Worm (Caenorhabditis elegans) whole organism, young adult: ENCODE measurements around the gene F23D12.4.

Experiments
- B0261.1 ChIP-seq: sonication (generic microtip); optimal IDR thresholded peaks from 2 replicates; lab custom pipeline; 2016; ENCODE audit warnings: mild to moderate bottlenecking, missing genetic modification characterization, moderate library complexity, missing compliant biosample characterization
- C06A6.2 ChIP-seq: fragments of 200-800 bp; sonication (Bioruptor generic); conservative IDR thresholded peaks from 2 replicates; pipeline ENCODE4 v1.3.6; 2022; ENCODE audit warnings: missing genetic modification characterization, missing compliant biosample characterization
- C17E4.6 ChIP-seq: fragments of 200-800 bp; sonication (Bioruptor generic); IDR thresholded peaks from 2 replicates; pipeline ENCODE4 v1.3.6; 2022; ENCODE audit warnings: missing genetic modification reagents, missing genetic modification characterization, missing compliant biosample characterization
- D2030.7 ChIP-seq: fragments of 200-800 bp; sonication (Bioruptor generic); IDR thresholded peaks from 2 replicates; pipeline ENCODE4 v1.3.6; 2022; ENCODE audit warnings: missing genetic modification reagents, missing genetic modification characterization, missing compliant biosample characterization
- F23B12.7 ChIP-seq: sonication (generic microtip); optimal IDR thresholded peaks from 2 replicates; lab custom pipeline; 2017; ENCODE audit warnings: missing genetic modification characterization, mild to moderate bottlenecking, missing compliant biosample characterization, antibody characterized with exemption, moderate library complexity; ENCODE audit not compliant: insufficient read depth
- F49E8.2 ChIP-seq: sonication (generic microtip); optimal IDR thresholded peaks from 3 replicates; lab custom pipeline; 2017; ENCODE audit warnings: missing genetic modification characterization, mild to moderate bottlenecking, missing compliant biosample characterization, antibody characterized with exemption, moderate library complexity; ENCODE audit not compliant: insufficient read depth
- Y56A3A.18 ChIP-seq: fragments of 200-800 bp; sonication (Bioruptor generic); IDR thresholded peaks from 2 replicates; pipeline ENCODE4 v1.3.6; 2022; ENCODE audit warnings: missing genetic modification reagents, missing genetic modification characterization, missing compliant biosample characterization
- Y95B8A.8 ChIP-seq: fragments of 200-800 bp; sonication (Bioruptor generic); IDR thresholded peaks from 2 replicates; pipeline ENCODE4 v1.3.6; 2022; ENCODE audit warnings: missing genetic modification reagents, missing genetic modification characterization, missing compliant biosample characterization
- ZK185.1 ChIP-seq: sonication (generic microtip); optimal IDR thresholded peaks from 2 replicates; lab custom pipeline; 2016; ENCODE audit warnings: mild to moderate bottlenecking, missing genetic modification characterization, missing compliant biosample characterization; ENCODE audit not compliant: poor library complexity, severe bottlenecking
- akir-1 ChIP-seq: fragments of 200-800 bp; sonication (Bioruptor generic); optimal IDR thresholded peaks from 2 replicates; lab custom pipeline; 2018; ENCODE audit warnings: mild to moderate bottlenecking, missing genetic modification characterization, moderate library complexity, missing compliant biosample characterization
- aptf-2 ChIP-seq: fragments of 200-800 bp; sonication (Bioruptor generic); conservative IDR thresholded peaks from 2 replicates; pipeline ENCODE4 v1.3.6; 2022; ENCODE audit warnings: missing genetic modification reagents, missing genetic modification characterization, missing compliant biosample characterization
- atf-7 ChIP-seq: sonication (generic microtip); optimal IDR thresholded peaks from 2 replicates; lab custom pipeline; 2017; ENCODE audit warnings: mild to moderate bottlenecking, missing genetic modification characterization, missing compliant biosample characterization
- attf-6 ChIP-seq: fragments of 200-800 bp; sonication (Bioruptor generic); IDR thresholded peaks from 2 replicates; pipeline ENCODE4 v1.3.6; 2022; ENCODE audit warnings: missing genetic modification reagents, missing genetic modification characterization, missing compliant biosample characterization
- cebp-2 ChIP-seq: fragments of 200-800 bp; sonication (Bioruptor generic); IDR thresholded peaks from 2 replicates; pipeline ENCODE4 v1.3.6; 2022; ENCODE audit warnings: missing genetic modification characterization, missing compliant biosample characterization
- ceh-27 ChIP-seq: fragments of 200-800 bp; sonication (Bioruptor generic); optimal IDR thresholded peaks from 2 replicates; lab custom pipeline; 2018; ENCODE audit warnings: mild to moderate bottlenecking, missing genetic modification characterization, moderate library complexity, missing compliant biosample characterization
- ceh-79 ChIP-seq: sonication (generic microtip); optimal IDR thresholded peaks from 2 replicates; lab custom pipeline; 2017; ENCODE audit warnings: mild to moderate bottlenecking, missing genetic modification characterization, missing compliant biosample characterization
- dpff-1 ChIP-seq: sonication (generic microtip); optimal IDR thresholded peaks from 2 replicates; lab custom pipeline; 2017; ENCODE audit warnings: mild to moderate bottlenecking, missing genetic modification characterization, missing compliant biosample characterization
- dpl-1 ChIP-seq: fragments of 150-350 bp; optimal IDR thresholded peaks from 2 replicates; lab custom pipeline; 2014; ENCODE audit warnings: missing biosample characterization, missing genetic modification reagents, missing genetic modification characterization
- egl-18 ChIP-seq: fragments of 200-800 bp; sonication (Bioruptor generic); IDR thresholded peaks from 2 replicates; pipeline ENCODE4 v1.3.6; 2022; ENCODE audit warnings: missing genetic modification reagents, missing genetic modification characterization, missing compliant biosample characterization
- egl-44 ChIP-seq: fragments of 200-800 bp; sonication (Bioruptor generic); IDR thresholded peaks from 2 replicates; pipeline ENCODE4 v1.3.6; 2022; ENCODE audit warnings: missing genetic modification reagents, missing genetic modification characterization, missing compliant biosample characterization
- ekl-4 ChIP-seq: fragments of 200-800 bp; sonication (Bioruptor generic); IDR thresholded peaks from 2 replicates; pipeline ENCODE4 v1.3.6; 2022; ENCODE audit warnings: missing genetic modification reagents, missing genetic modification characterization, missing compliant biosample characterization
- hlh-12 ChIP-seq: sonication (generic microtip); optimal IDR thresholded peaks from 2 replicates; lab custom pipeline; 2016; ENCODE audit warnings: missing genetic modification characterization, missing compliant biosample characterization
- hrde-1 ChIP-seq: sonication (generic microtip); optimal IDR thresholded peaks from 2 replicates; lab custom pipeline; 2016; ENCODE audit warnings: missing genetic modification characterization, mild to moderate bottlenecking, missing compliant biosample characterization, moderate library complexity, missing genotype, missing genetic modification reagents, borderline replicate concordance
- let-607 ChIP-seq, 2 experiments: fragments of 200-800 bp in 1 of 2; sonication (Bioruptor generic) in 1 of 2; sonication (generic microtip) in 1 of 2; optimal IDR thresholded peaks; 2 replicates each; lab custom pipeline; 2016 to 2018; ENCODE audit warnings: mild to moderate bottlenecking in 2 of 2, missing compliant biosample characterization in 2 of 2, missing genetic modification characterization in 2 of 2, moderate library complexity in 2 of 2, missing genotype in 1 of 2
- lin-26 ChIP-seq: fragments of 200-800 bp; sonication (Bioruptor generic); IDR thresholded peaks from 2 replicates; pipeline ENCODE4 v1.3.6; 2022; ENCODE audit warnings: missing genetic modification reagents, missing genetic modification characterization, missing compliant biosample characterization
- lir-1 ChIP-seq: fragments of 200-800 bp; sonication (Bioruptor generic); conservative IDR thresholded peaks from 2 replicates; pipeline ENCODE4 v1.3.6; 2022; ENCODE audit warnings: missing genetic modification reagents, missing genetic modification characterization, missing compliant biosample characterization
- mes-4 ChIP-seq: sonication (generic microtip); optimal IDR thresholded peaks from 2 replicates; lab custom pipeline; 2016; ENCODE audit warnings: missing genotype, missing genetic modification characterization, missing compliant biosample characterization
- nhr-27 ChIP-seq: fragments of 200-800 bp; sonication (Bioruptor generic); optimal IDR thresholded peaks from 2 replicates; lab custom pipeline; 2018; ENCODE audit warnings: mild to moderate bottlenecking, missing genetic modification characterization, moderate library complexity, missing compliant biosample characterization
- nhr-80 ChIP-seq: sonication (generic microtip); optimal IDR thresholded peaks from 2 replicates; lab custom pipeline; 2016; ENCODE audit warnings: missing genetic modification characterization, missing compliant biosample characterization
- nhr-90 ChIP-seq: sonication (generic microtip); optimal IDR thresholded peaks from 2 replicates; lab custom pipeline; 2016; ENCODE audit warnings: missing genotype, mild to moderate bottlenecking, missing genetic modification characterization, missing compliant biosample characterization
- pha-4 ChIP-seq: fragments of 150-350 bp; sonication (generic microtip); optimal IDR thresholded peaks from 2 replicates; lab custom pipeline; 2014; ENCODE audit warnings: missing biosample characterization, missing genetic modification reagents, missing genetic modification characterization
- rec-8 ChIP-seq, 2 experiments: sonication (generic microtip); optimal IDR thresholded peaks; 2 replicates each; lab custom pipeline; 2016; ENCODE audit warnings: mild to moderate bottlenecking in 2 of 2, missing genetic modification characterization in 2 of 2, missing genetic modification reagents in 2 of 2, missing genotype in 2 of 2, missing biosample characterization in 1 of 2, missing compliant biosample characterization in 1 of 2, moderate library complexity in 1 of 2
- repo-1 ChIP-seq: sonication (generic microtip); optimal IDR thresholded peaks from 2 replicates; lab custom pipeline; 2017; ENCODE audit warnings: mild to moderate bottlenecking, missing genetic modification characterization, missing compliant biosample characterization
- snpc-1.1 ChIP-seq: sonication (generic microtip); optimal IDR thresholded peaks from 2 replicates; lab custom pipeline; 2017; ENCODE audit warnings: missing genetic modification characterization, mild to moderate bottlenecking, missing compliant biosample characterization, antibody characterized with exemption, moderate library complexity, missing genotype, missing genetic modification reagents; ENCODE audit not compliant: insufficient read depth
- snpc-1.3 ChIP-seq: sonication (generic microtip); optimal IDR thresholded peaks from 2 replicates; lab custom pipeline; 2017; ENCODE audit warnings: missing genetic modification characterization, mild to moderate bottlenecking, missing compliant biosample characterization, antibody characterized with exemption, moderate library complexity, missing genotype, missing genetic modification reagents; ENCODE audit not compliant: insufficient read depth
- snpc-4 ChIP-seq, 5 experiments: fragments of 150-350 bp in 1 of 5; sonication (generic microtip) in 4 of 5; optimal IDR thresholded peaks; 2 replicates each; lab custom pipeline; 2014 to 2018; ENCODE audit warnings: missing genetic modification characterization in 5 of 5, missing biosample characterization in 3 of 5, antibody characterized with exemption in 2 of 5, mild to moderate bottlenecking in 2 of 5, missing compliant biosample characterization in 2 of 5, missing genotype in 2 of 5, moderate library complexity in 2 of 5, missing genetic modification reagents in 1 of 5
- xnd-1 ChIP-seq: sonication (generic microtip); optimal IDR thresholded peaks from 2 replicates; lab custom pipeline; 2016; ENCODE audit warnings: missing genotype, missing genetic modification reagents, missing genetic modification characterization, missing compliant biosample characterization
- zfh-2 ChIP-seq: fragments of 200-800 bp; sonication (Bioruptor generic); conservative IDR thresholded peaks from 2 replicates; pipeline ENCODE4 v1.3.6; 2022; ENCODE audit warnings: missing genetic modification reagents, missing genetic modification characterization, missing compliant biosample characterization
- ztf-22 ChIP-seq: fragments of 200-800 bp; sonication (Bioruptor generic); optimal IDR thresholded peaks from 2 replicates; lab custom pipeline; 2018; ENCODE audit warnings: mild to moderate bottlenecking, missing genetic modification characterization, moderate library complexity, missing compliant biosample characterization
- ztf-6 ChIP-seq: fragments of 200-800 bp; sonication (Bioruptor generic); IDR thresholded peaks from 2 replicates; pipeline ENCODE4 v1.3.6; 2022; ENCODE audit warnings: missing genetic modification reagents, missing genetic modification characterization, missing compliant biosample characterization

Gene F23D12.4

ce11 chrX:14444701-14445100 is at the start of gene F23D12.4:
TSS of gene F23D12.4 (plus strand) at chrX:14445001.
- TF ChIP-seq B0261.1 (tag; lab: Kevin White, UChicago) (no peak), dpff-1 (no peak), nhr-90 (tag; lab: Kevin White, UChicago) (no peak), ceh-27 (GFP tag; lab: Kevin White, UChicago) (no peak), xnd-1 (no peak), F23B12.7 (no peak), lin-26 (no peak), cebp-2 (GFP tag; lab: Robert Waterston, UW) (no peak), nhr-27 (tag; lab: Kevin White, UChicago) (no peak)

ce11 chrX:14395267-14395666 is 49.5 kb upstream of the F23D12.4 start, which contains the start of gene Y60A9.1:
TSS of gene Y60A9.1 (minus strand) at chrX:14395367.
- TF ChIP-seq lir-1 (GFP tag; lab: Robert Waterston, UW) (no peak), ceh-79 (no peak), nhr-80 (tag; lab: Kevin White, UChicago) (no peak), F23B12.7 (no peak), snpc-1.3 (no peak), F49E8.2 (tag; lab: Kevin White, UChicago) (no peak), atf-7 (tag; lab: Kevin White, UChicago) (no peak), hlh-12 (tag; lab: Kevin White, UChicago) (no peak), let-607 (tag; optimal IDR thresholded peaks at IDR 0.05; lab: Kevin White, UChicago) (no peak), mes-4 (no peak), C17E4.6 (no peak), snpc-4 (GFP tag; optimal IDR thresholded peaks at IDR 0.05; lab: Kevin White, UChicago) (no peak), snpc-4 (tag; optimal IDR thresholded peaks at IDR 0.05; lab: Kevin White, UChicago) (no peak), zfh-2 (GFP tag; lab: Robert Waterston, UW) (no peak), Y56A3A.18 (no peak), rec-8 (tag; optimal IDR thresholded peaks at IDR 0.05; lab: Kevin White, UChicago) (no peak), hrde-1 (tag; lab: Kevin White, UChicago) (no peak), pha-4 (tag; lab: Kevin White, UChicago) (no peak), D2030.7 (GFP tag; lab: Robert Waterston, UW) (no peak), egl-44 (GFP tag; lab: Robert Waterston, UW) (no peak)

- TF ChIP-seq hlh-12 (tag; lab: Kevin White, UChicago) (no peak), ZK185.1 (no peak), snpc-1.1 (no peak), C06A6.2 (GFP tag; lab: Robert Waterston, UW) (no peak), ekl-4 (no peak), ztf-22 (GFP tag; lab: Kevin White, UChicago) (no peak), egl-18 (GFP tag; lab: Robert Waterston, UW) (no peak), F49E8.2 (tag; lab: Kevin White, UChicago) (no peak), aptf-2 (GFP tag; lab: Robert Waterston, UW) (no peak), ztf-6 (GFP tag; lab: Robert Waterston, UW) (no peak), Y95B8A.8 (GFP tag; lab: Robert Waterston, UW) (no peak), repo-1 (tag; lab: Kevin White, UChicago) (no peak), attf-6 (no peak), dpl-1 (GFP tag; lab: Kevin White, UChicago) (no peak), akir-1 (no peak)
Measured at ce11 chrX:14399035-14399434, 45.8 kb upstream of the F23D12.4 start.
